Worm (Caenorhabditis elegans): Measurements from ENCODE around the gene C04A11.2.

Gene C04A11.2

ce11 chrX:13670966-13671365 lies 2.3 kb upstream of the C04A11.2 start:
- TF ChIP-seq ztf-23 (GFP tag; IDR thresholded peaks at IDR 0.05) (no peak), flt-1 (GFP tag; IDR thresholded peaks at IDR 0.05) (no peak), tab-1 (GFP tag; IDR thresholded peaks at IDR 0.05) (no peak), cog-1 (tag; optimal IDR thresholded peaks at IDR 0.05) (no peak), med-1 (GFP tag; optimal IDR thresholded peaks at IDR 0.05; ENCODE audit: insufficient read depth) (no peak), klf-2 (GFP tag; conservative IDR thresholded peaks at IDR 0.05) (no peak), ztf-29 (GFP tag; IDR thresholded peaks at IDR 0.05) (no peak), ref-1 (GFP tag; conservative IDR thresholded peaks at IDR 0.05) (no peak), T22C8.4 (GFP tag; IDR thresholded peaks at IDR 0.05) (no peak)

ce11 chrX:13669641-13670040 lies 1.0 kb upstream of the C04A11.2 start:
- no peak for TF ChIP-seq tab-1 (GFP tag; IDR thresholded peaks at IDR 0.05)
- TF ChIP-seq ztf-23 (GFP tag; IDR thresholded peaks at IDR 0.05) = no peak
- no peak for TF ChIP-seq med-1 (GFP tag; optimal IDR thresholded peaks at IDR 0.05; ENCODE audit: insufficient read depth)
- TF ChIP-seq ztf-29 (GFP tag; IDR thresholded peaks at IDR 0.05) = no peak
- no peak for TF ChIP-seq ref-1 (GFP tag; conservative IDR thresholded peaks at IDR 0.05)
- 0 out of 2 replicates have a peak, but pooled peaks have one; percentile 46 for TF ChIP-seq flt-1 (GFP tag; IDR thresholded peaks at IDR 0.05)
- TF ChIP-seq T22C8.4 (GFP tag; IDR thresholded peaks at IDR 0.05) = peak; percentile 61
- TF ChIP-seq cog-1 (tag; optimal IDR thresholded peaks at IDR 0.05) = peak; percentile 9
- no peak for TF ChIP-seq klf-2 (GFP tag; conservative IDR thresholded peaks at IDR 0.05)

- TF ChIP-seq ztf-29 (GFP tag; IDR thresholded peaks at IDR 0.05) (no peak), flt-1 (GFP tag; IDR thresholded peaks at IDR 0.05) (no peak), ztf-23 (GFP tag; IDR thresholded peaks at IDR 0.05) (no peak), ref-1 (GFP tag; conservative IDR thresholded peaks at IDR 0.05) (no peak), T22C8.4 (GFP tag; IDR thresholded peaks at IDR 0.05) (no peak), tab-1 (GFP tag; IDR thresholded peaks at IDR 0.05) (no peak), cog-1 (tag; optimal IDR thresholded peaks at IDR 0.05) (no peak), klf-2 (GFP tag; conservative IDR thresholded peaks at IDR 0.05) (no peak)
These were observed 1.8 kb downstream of the C04A11.2 start for ce11 chrX:13666864-13667263.

- TF ChIP-seq ref-1 (GFP tag; conservative IDR thresholded peaks at IDR 0.05) (peak; percentile 98), cog-1 (tag; optimal IDR thresholded peaks at IDR 0.05) (peak; percentile 98), ztf-29 (GFP tag; IDR thresholded peaks at IDR 0.05) (peak; percentile 99), flt-1 (GFP tag; IDR thresholded peaks at IDR 0.05) (peak; percentile 99), med-1 (GFP tag; optimal IDR thresholded peaks at IDR 0.05; ENCODE audit: insufficient read depth) (peak; percentile 86), T22C8.4 (GFP tag; IDR thresholded peaks at IDR 0.05) (peak; percentile 99), ztf-23 (GFP tag; IDR thresholded peaks at IDR 0.05) (peak; percentile 98), tab-1 (GFP tag; IDR thresholded peaks at IDR 0.05) (peak; percentile 100), klf-2 (GFP tag; conservative IDR thresholded peaks at IDR 0.05) (peak; percentile 99)
These were observed 3.2 kb downstream of the C04A11.2 start for ce11 chrX:13665447-13665846.

- TF ChIP-seq T22C8.4 (GFP tag; IDR thresholded peaks at IDR 0.05) (no peak), med-1 (GFP tag; optimal IDR thresholded peaks at IDR 0.05; ENCODE audit: insufficient read depth) (no peak), ztf-29 (GFP tag; IDR thresholded peaks at IDR 0.05) (no peak), ref-1 (GFP tag; conservative IDR thresholded peaks at IDR 0.05) (no peak), cog-1 (tag; optimal IDR thresholded peaks at IDR 0.05) (no peak), tab-1 (GFP tag; IDR thresholded peaks at IDR 0.05) (no peak), ztf-23 (GFP tag; IDR thresholded peaks at IDR 0.05) (no peak), flt-1 (GFP tag; IDR thresholded peaks at IDR 0.05) (no peak), klf-2 (GFP tag; conservative IDR thresholded peaks at IDR 0.05) (no peak)
These were observed 4.7 kb downstream of the C04A11.2 start, which contains the start of gene C04A11.5 for ce11 chrX:13663641-13664633. TSS of gene C04A11.5 (plus strand) at chrX:13664583.

- TF ChIP-seq cog-1 (tag; optimal IDR thresholded peaks at IDR 0.05) (no peak), ztf-23 (GFP tag; IDR thresholded peaks at IDR 0.05) (no peak), ref-1 (GFP tag; conservative IDR thresholded peaks at IDR 0.05) (no peak), tab-1 (GFP tag; IDR thresholded peaks at IDR 0.05) (no peak), klf-2 (GFP tag; conservative IDR thresholded peaks at IDR 0.05) (no peak), flt-1 (GFP tag; IDR thresholded peaks at IDR 0.05) (no peak), ztf-29 (GFP tag; IDR thresholded peaks at IDR 0.05) (no peak), T22C8.4 (GFP tag; IDR thresholded peaks at IDR 0.05) (no peak), med-1 (GFP tag; optimal IDR thresholded peaks at IDR 0.05; ENCODE audit: insufficient read depth) (no peak)
These were observed 8.4 kb downstream of the C04A11.2 start, which contains the start of gene C04A11.1 for ce11 chrX:13660206-13660605. TSS of gene C04A11.1 (plus strand) at chrX:13660506.

- TF ChIP-seq med-1 (GFP tag; optimal IDR thresholded peaks at IDR 0.05; ENCODE audit: insufficient read depth) (no peak), tab-1 (GFP tag; IDR thresholded peaks at IDR 0.05) (no peak), flt-1 (GFP tag; IDR thresholded peaks at IDR 0.05) (no peak), ztf-23 (GFP tag; IDR thresholded peaks at IDR 0.05) (no peak), T22C8.4 (GFP tag; IDR thresholded peaks at IDR 0.05) (no peak), cog-1 (tag; optimal IDR thresholded peaks at IDR 0.05) (no peak), klf-2 (GFP tag; conservative IDR thresholded peaks at IDR 0.05) (no peak), ref-1 (GFP tag; conservative IDR thresholded peaks at IDR 0.05) (no peak), ztf-29 (GFP tag; IDR thresholded peaks at IDR 0.05) (no peak)
These were observed 12.9 kb downstream of the C04A11.2 start for ce11 chrX:13655769-13656168.

- TF ChIP-seq flt-1 (GFP tag; IDR thresholded peaks at IDR 0.05) (no peak), med-1 (GFP tag; optimal IDR thresholded peaks at IDR 0.05; ENCODE audit: insufficient read depth) (no peak), ztf-23 (GFP tag; IDR thresholded peaks at IDR 0.05) (no peak), T22C8.4 (GFP tag; IDR thresholded peaks at IDR 0.05) (no peak), cog-1 (tag; optimal IDR thresholded peaks at IDR 0.05) (no peak), klf-2 (GFP tag; conservative IDR thresholded peaks at IDR 0.05) (no peak), ztf-29 (GFP tag; IDR thresholded peaks at IDR 0.05) (no peak), ref-1 (GFP tag; conservative IDR thresholded peaks at IDR 0.05) (no peak)
These were observed 14.4 kb downstream of the C04A11.2 start for ce11 chrX:13654276-13654675.

ce11 chrX:13653573-13653972 lies 15.1 kb downstream of the C04A11.2 start:
- TF ChIP-seq tab-1 (GFP tag; IDR thresholded peaks at IDR 0.05) (peak; percentile 78), ztf-23 (GFP tag; IDR thresholded peaks at IDR 0.05) (peak; percentile 66; the same call in 1 of the 2 replicates), T22C8.4 (GFP tag; IDR thresholded peaks at IDR 0.05) (no peak), ztf-29 (GFP tag; IDR thresholded peaks at IDR 0.05) (0 out of 2 replicates have a peak, but pooled peaks have one; percentile 34), klf-2 (GFP tag; conservative IDR thresholded peaks at IDR 0.05) (peak; percentile 42; the same call in 1 of the 2 replicates), med-1 (GFP tag; optimal IDR thresholded peaks at IDR 0.05; ENCODE audit: insufficient read depth) (no peak), flt-1 (GFP tag; IDR thresholded peaks at IDR 0.05) (peak; percentile 88), ref-1 (GFP tag; conservative IDR thresholded peaks at IDR 0.05) (peak; percentile 60; the same call in 1 of the 2 replicates), cog-1 (tag; optimal IDR thresholded peaks at IDR 0.05) (no peak)
